Worm (Caenorhabditis elegans): ENCODE data around the gene glf-1.

ce11 chrIV:5930345-5930744 lies 44.7 kb downstream of the glf-1 start, which contains the start of gene lin-33:
- TF ChIP-seq repo-1 (tag; optimal IDR thresholded peaks at IDR 0.05) (no peak), lsy-27 (tag; optimal IDR thresholded peaks at IDR 0.05; ENCODE audit: borderline replicate concordance, insufficient read depth) (no peak), fkh-3 (tag; optimal IDR thresholded peaks at IDR 0.05) (no peak), zfh-2 (GFP tag; conservative IDR thresholded peaks at IDR 0.05) (no peak), ztf-28 (GFP tag; IDR thresholded peaks at IDR 0.05) (no peak), F49E8.2 (tag; optimal IDR thresholded peaks at IDR 0.05; ENCODE audit: insufficient read depth) (no peak)
